Fruit fly (Drosophila melanogaster): ENCODE results near the gene MICU1.

MICU1 gene

dm6 chr2L:7148919-7149318, 33.1 kb upstream of the MICU1 start (continued):
- peak; percentile 45; the same call in 1 of the 2 replicates for TF ChIP-seq CG31441 (GFP tag; IDR thresholded peaks at IDR 0.05)
- no peak for TF ChIP-seq crc (GFP tag; optimal IDR thresholded peaks at IDR 0.05)
- peak; percentile 50 for TF ChIP-seq pnt (GFP tag; optimal IDR thresholded peaks at IDR 0.05)
- TF ChIP-seq fd96Cb (tag; optimal IDR thresholded peaks at IDR 0.05), result peak; percentile 46
- TF ChIP-seq dimm (GFP tag; IDR thresholded peaks at IDR 0.05), result 0 out of 2 replicates have a peak, but pooled peaks have one; percentile 15
- TF ChIP-seq CG7745 (tag; optimal IDR thresholded peaks at IDR 0.05), result no peak
- no peak for TF ChIP-seq HLH4C (GFP tag; IDR thresholded peaks at IDR 0.05; ENCODE audit: partially characterized antibody)
- no peak for TF ChIP-seq CG6683 (GFP tag; optimal IDR thresholded peaks at IDR 0.05)
- no peak for TF ChIP-seq Fer2 (tag; optimal IDR thresholded peaks at IDR 0.05)
- TF ChIP-seq CG30020 (tag; optimal IDR thresholded peaks at IDR 0.05), result no peak
- TF ChIP-seq CG13424 (tag; optimal IDR thresholded peaks at IDR 0.05), result peak; percentile 55
- TF ChIP-seq tna (GFP tag; IDR thresholded peaks at IDR 0.05; ENCODE audit: partially characterized antibody), result no peak
- TF ChIP-seq Jarid2 (GFP tag; optimal IDR thresholded peaks at IDR 0.05), result no peak
- 0 out of 2 replicates have a peak, but pooled peaks have one; percentile 13 for TF ChIP-seq ssp (GFP tag; IDR thresholded peaks at IDR 0.05)
- no peak for TF ChIP-seq Dfd (GFP tag; optimal IDR thresholded peaks at IDR 0.05)
- no peak for TF ChIP-seq p53 (GFP tag; optimal IDR thresholded peaks at IDR 0.05)
- TF ChIP-seq schlank (tag; optimal IDR thresholded peaks at IDR 0.05), result no peak
- no peak for TF ChIP-seq Bdp1 (GFP tag; optimal IDR thresholded peaks at IDR 0.05)
- peak; percentile 37 for TF ChIP-seq lmd (GFP tag; IDR thresholded peaks at IDR 0.05)
- peak; percentile 45 for TF ChIP-seq nmo (GFP tag; optimal IDR thresholded peaks at IDR 0.05)
- peak; percentile 66 for TF ChIP-seq CG11504 (tag; optimal IDR thresholded peaks at IDR 0.05)
- no peak for TF ChIP-seq onecut (GFP tag; IDR thresholded peaks at IDR 0.05)
- TF ChIP-seq z (GFP tag; IDR thresholded peaks at IDR 0.05), result no peak
- no peak for TF ChIP-seq Hmx (GFP tag; optimal IDR thresholded peaks at IDR 0.05)
- peak; percentile 26 for TF ChIP-seq CG2678 (tag; optimal IDR thresholded peaks at IDR 0.05)
- TF ChIP-seq Ptx1 (GFP tag; IDR thresholded peaks at IDR 0.05), result peak; percentile 73
- TF ChIP-seq oc (tag; optimal IDR thresholded peaks at IDR 0.05), result peak; percentile 24
- TF ChIP-seq sima (GFP tag; optimal IDR thresholded peaks at IDR 0.05), result no peak
- no peak for TF ChIP-seq CG8290 (GFP tag; optimal IDR thresholded peaks at IDR 0.05)
- TF ChIP-seq CG8290 (tag; optimal IDR thresholded peaks at IDR 0.05), result peak in 1 of 2 experiments; percentile 25
- no peak for TF ChIP-seq ash1 (GFP tag; optimal IDR thresholded peaks at IDR 0.05)
- no peak for TF ChIP-seq zen2 (GFP tag; IDR thresholded peaks at IDR 0.05; ENCODE audit: partially characterized antibody)
- 0 out of 2 replicates have a peak, but pooled peaks have one; percentile 15 for TF ChIP-seq Awh (GFP tag; IDR thresholded peaks at IDR 0.05)
- no peak for TF ChIP-seq zen (tag; optimal IDR thresholded peaks at IDR 0.05)
- no peak for TF ChIP-seq CG10462 (GFP tag; optimal IDR thresholded peaks at IDR 0.05)
- TF ChIP-seq Camta (GFP tag; optimal IDR thresholded peaks at IDR 0.05), result no peak
- TF ChIP-seq Lpt (GFP tag; optimal IDR thresholded peaks at IDR 0.05), result no peak
- TF ChIP-seq ap (GFP tag; IDR thresholded peaks at IDR 0.05), result no peak
- TF ChIP-seq Rx (GFP tag; IDR thresholded peaks at IDR 0.05), result 0 out of 2 replicates have a peak, but pooled peaks have one; percentile 12
- no peak for TF ChIP-seq tll (GFP tag; optimal IDR thresholded peaks at IDR 0.05)
- no peak for TF ChIP-seq CG15073 (GFP tag; optimal IDR thresholded peaks at IDR 0.05)
- no peak for TF ChIP-seq ERR (GFP tag; optimal IDR thresholded peaks at IDR 0.05)
- TF ChIP-seq chif (GFP tag; optimal IDR thresholded peaks at IDR 0.05), result peak; percentile 31 to 36
- no peak for TF ChIP-seq CG3281 (GFP tag; optimal IDR thresholded peaks at IDR 0.05)
- TF ChIP-seq Dip2 (GFP tag; IDR thresholded peaks at IDR 0.05), result no peak
- no peak for TF ChIP-seq CG18599 (GFP tag; optimal IDR thresholded peaks at IDR 0.05)
- TF ChIP-seq Atf3 (GFP tag; optimal IDR thresholded peaks at IDR 0.05), result no peak
